Worm (Caenorhabditis elegans) whole organism, L1 larva: ENCODE results near the gene F35D11.1.

Source experiments
- C04F5.9 ChIP-seq: sonication (generic microtip); optimal IDR thresholded peaks from 2 replicates; lab custom pipeline; 2016; ENCODE audit warnings: missing genetic modification characterization, missing compliant biosample characterization
- C16A3.4 ChIP-seq: fragments of 150-350 bp; optimal IDR thresholded peaks from 2 replicates; lab custom pipeline; 2014; ENCODE audit warnings: missing biosample characterization, missing genetic modification characterization
- aly-2 ChIP-seq: fragments of 150-350 bp; optimal IDR thresholded peaks from 2 replicates; lab custom pipeline; 2014; ENCODE audit warnings: missing biosample characterization, missing genetic modification characterization
- blmp-1 ChIP-seq: fragments of 150-350 bp; optimal IDR thresholded peaks from 2 replicates; lab custom pipeline; 2014; ENCODE audit warnings: missing biosample characterization, missing genetic modification characterization
- ces-1 ChIP-seq: fragments of 150-350 bp; optimal IDR thresholded peaks from 2 replicates; lab custom pipeline; 2014; ENCODE audit warnings: missing biosample characterization, missing genetic modification reagents, missing genetic modification characterization
- dpl-1 ChIP-seq, 3 experiments: fragments of 150-350 bp in 2 of 3; sonication (generic microtip) in 1 of 3; optimal IDR thresholded peaks; 2 replicates each; lab custom pipeline; 2014 to 2017; ENCODE audit warnings: missing biosample characterization in 3 of 3, missing genetic modification characterization in 3 of 3, missing genetic modification reagents in 3 of 3
- efl-1 ChIP-seq, 4 experiments: fragments of 150-350 bp; optimal IDR thresholded peaks in 3 of 4; peaks in 1 of 4; 1 replicate in 1 of 4; 2 replicates in 3 of 4; lab custom pipeline; 2014; ENCODE audit warnings: missing biosample characterization in 2 of 4, missing genetic modification characterization in 2 of 4, missing genetic modification reagents in 2 of 4
- elt-2 ChIP-seq: sonication (generic microtip); optimal IDR thresholded peaks from 2 replicates; lab custom pipeline; 2016; ENCODE audit warnings: missing genetic modification characterization, mild to moderate bottlenecking, inconsistent platforms, missing compliant biosample characterization, missing genetic modification reagents
- fkh-10 ChIP-seq: sonication (generic microtip); optimal IDR thresholded peaks from 2 replicates; lab custom pipeline; 2017; ENCODE audit warnings: missing biosample characterization, missing genetic modification reagents, missing genetic modification characterization
- fkh-8 ChIP-seq: sonication (generic microtip); optimal IDR thresholded peaks from 2 replicates; lab custom pipeline; 2016; ENCODE audit warnings: mild to moderate bottlenecking, missing genetic modification characterization, missing compliant biosample characterization
- hlh-17 ChIP-seq: fragments of 200-800 bp; sonication (Bioruptor generic); optimal IDR thresholded peaks from 2 replicates; lab custom pipeline; 2018; ENCODE audit warnings: missing genetic modification characterization, mild to moderate bottlenecking, missing compliant biosample characterization, moderate library complexity, borderline replicate concordance
- hlh-4 ChIP-seq: sonication (generic microtip); optimal IDR thresholded peaks from 2 replicates; lab custom pipeline; 2016; ENCODE audit warnings: mild to moderate bottlenecking, missing genetic modification characterization, missing compliant biosample characterization
- irx-1 ChIP-seq: sonication (generic microtip); optimal IDR thresholded peaks from 2 replicates; lab custom pipeline; 2016; ENCODE audit warnings: missing genetic modification characterization, missing compliant biosample characterization
- lin-14 ChIP-seq: fragments of 200-800 bp; sonication (Bioruptor generic); optimal IDR thresholded peaks from 2 replicates; lab custom pipeline; 2018; ENCODE audit warnings: mild to moderate bottlenecking, missing genetic modification characterization, moderate library complexity, missing compliant biosample characterization
- lin-35 ChIP-seq, 2 experiments: fragments of 150-350 bp; optimal IDR thresholded peaks; 2 replicates each; lab custom pipeline; 2014; ENCODE audit warnings: missing biosample characterization in 2 of 2, missing genetic modification characterization in 2 of 2, missing genetic modification reagents in 2 of 2
- lin-39 ChIP-seq: fragments of 150-350 bp; optimal IDR thresholded peaks from 2 replicates; lab custom pipeline; 2014; ENCODE audit warnings: missing biosample characterization, missing genetic modification reagents, missing genetic modification characterization
- lir-3 ChIP-seq: sonication (generic microtip); optimal IDR thresholded peaks from 2 replicates; lab custom pipeline; 2016; ENCODE audit warnings: mild to moderate bottlenecking, missing genetic modification characterization, moderate library complexity, missing compliant biosample characterization; ENCODE audit not compliant: poor library complexity
- lsy-2 ChIP-seq, 2 experiments: fragments of 150-350 bp; optimal IDR thresholded peaks; 2 replicates each; lab custom pipeline; 2014; ENCODE audit warnings: missing biosample characterization in 2 of 2, missing genetic modification characterization in 2 of 2
- mab-9 ChIP-seq: fragments of 200-800 bp; sonication (Bioruptor generic); IDR thresholded peaks from 2 replicates; pipeline ENCODE4 v1.3.6; 2022; ENCODE audit warnings: missing genetic modification reagents, missing genetic modification characterization, missing compliant biosample characterization
- nhr-20 ChIP-seq: sonication (generic microtip); optimal IDR thresholded peaks from 2 replicates; lab custom pipeline; 2016; ENCODE audit warnings: mild to moderate bottlenecking, missing genetic modification characterization, missing compliant biosample characterization
- nhr-71 ChIP-seq: sonication (generic microtip); optimal IDR thresholded peaks from 2 replicates; lab custom pipeline; 2016; ENCODE audit warnings: mild to moderate bottlenecking, missing genetic modification characterization, moderate library complexity, missing compliant biosample characterization
- nhr-77 ChIP-seq: fragments of 150-350 bp; optimal IDR thresholded peaks from 2 replicates; lab custom pipeline; 2014; ENCODE audit warnings: missing biosample characterization, missing genetic modification characterization
- nhr-85 ChIP-seq: sonication (generic microtip); peaks from one replicate; lab custom pipeline; 2016; ENCODE audit warnings: missing genetic modification characterization, inconsistent platforms, missing compliant biosample characterization
- nhr-90 ChIP-seq: sonication (generic microtip); optimal IDR thresholded peaks from 2 replicates; lab custom pipeline; 2016; ENCODE audit warnings: mild to moderate bottlenecking, missing genetic modification characterization, missing compliant biosample characterization; ENCODE audit not compliant: poor library complexity
- pag-3 ChIP-seq: sonication (generic microtip); optimal IDR thresholded peaks from 2 replicates; lab custom pipeline; 2017; ENCODE audit warnings: missing genetic modification characterization, mild to moderate bottlenecking, missing compliant biosample characterization, antibody characterized with exemption, borderline replicate concordance; ENCODE audit not compliant: insufficient read depth
- pax-3 ChIP-seq: fragments of 200-800 bp; sonication (Bioruptor generic); optimal IDR thresholded peaks from 2 replicates; lab custom pipeline; 2018; ENCODE audit warnings: mild to moderate bottlenecking, missing genetic modification characterization, moderate library complexity, missing compliant biosample characterization
- pqm-1 ChIP-seq: sonication (generic microtip); optimal IDR thresholded peaks from 3 replicates; lab custom pipeline; 2017; ENCODE audit warnings: missing biosample characterization, missing genetic modification characterization
- tbx-2 ChIP-seq: sonication (generic microtip); optimal IDR thresholded peaks from 2 replicates; lab custom pipeline; 2016; ENCODE audit warnings: missing genetic modification characterization, missing compliant biosample characterization
- unc-62 ChIP-seq: fragments of 150-350 bp; optimal IDR thresholded peaks from 2 replicates; lab custom pipeline; 2014; ENCODE audit warnings: missing biosample characterization, missing genetic modification reagents, missing genetic modification characterization
- vab-15 ChIP-seq: sonication (generic microtip); optimal IDR thresholded peaks from 2 replicates; lab custom pipeline; 2017; ENCODE audit warnings: missing genotype, mild to moderate bottlenecking, missing genetic modification characterization, missing compliant biosample characterization
- zag-1 ChIP-seq: fragments of 150-350 bp; optimal IDR thresholded peaks from 2 replicates; lab custom pipeline; 2014; ENCODE audit warnings: missing biosample characterization, missing genetic modification characterization
- zip-4 ChIP-seq: fragments of 200-800 bp; sonication (Bioruptor generic); optimal IDR thresholded peaks from 2 replicates; lab custom pipeline; 2018; ENCODE audit warnings: mild to moderate bottlenecking, missing genetic modification characterization, moderate library complexity, missing compliant biosample characterization

The F35D11.1 gene

DNA sequence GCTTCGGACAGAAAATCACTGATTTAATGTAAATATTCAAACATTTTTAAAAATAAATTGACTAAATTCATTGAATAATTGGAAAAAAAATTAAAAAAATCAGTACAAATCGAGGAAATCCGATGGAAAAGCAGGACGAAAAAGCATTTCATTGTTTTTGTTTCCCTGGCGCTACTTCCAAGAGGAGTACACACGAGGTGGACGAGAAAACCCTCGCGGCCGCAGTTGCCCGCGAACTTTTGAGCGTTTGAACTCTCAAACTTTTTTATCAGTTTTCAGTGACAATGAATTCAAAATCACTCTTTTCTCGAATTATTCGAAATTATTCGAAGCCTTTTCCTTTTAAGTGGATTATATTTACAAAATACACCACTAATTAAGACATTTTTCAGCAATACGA, 23.7 kb upstream of the F35D11.1 start, which contains the start of gene F35D11.4 (continued):
- peak; percentile 91 for TF ChIP-seq nhr-90
- TF ChIP-seq zag-1 (tag; lab: Kevin White, UChicago): no peak
- TF ChIP-seq fkh-8 (tag; lab: Kevin White, UChicago): peak; percentile 74
- peak; percentile 87 for TF ChIP-seq pax-3
- TF ChIP-seq C04F5.9: peak; percentile 89
- TF ChIP-seq unc-62 (GFP tag; lab: Kevin White, UChicago): no peak
- TF ChIP-seq vab-15: no peak
- peak; percentile 87 for TF ChIP-seq lin-14 (GFP tag; lab: Kevin White, UChicago)
- peak; percentile 90 for TF ChIP-seq tbx-2 (tag; lab: Kevin White, UChicago)
- TF ChIP-seq irx-1 (tag; lab: Kevin White, UChicago): peak; percentile 81
- peak; percentile 97 for TF ChIP-seq lir-3
- TF ChIP-seq aly-2 (tag; lab: Kevin White, UChicago): no peak
- no peak for TF ChIP-seq hlh-4 (tag; lab: Kevin White, UChicago)
- TF ChIP-seq zip-4 (GFP tag; lab: Kevin White, UChicago): peak; percentile 34
- TF ChIP-seq, all 84 proteins: peak for 53

DNA sequence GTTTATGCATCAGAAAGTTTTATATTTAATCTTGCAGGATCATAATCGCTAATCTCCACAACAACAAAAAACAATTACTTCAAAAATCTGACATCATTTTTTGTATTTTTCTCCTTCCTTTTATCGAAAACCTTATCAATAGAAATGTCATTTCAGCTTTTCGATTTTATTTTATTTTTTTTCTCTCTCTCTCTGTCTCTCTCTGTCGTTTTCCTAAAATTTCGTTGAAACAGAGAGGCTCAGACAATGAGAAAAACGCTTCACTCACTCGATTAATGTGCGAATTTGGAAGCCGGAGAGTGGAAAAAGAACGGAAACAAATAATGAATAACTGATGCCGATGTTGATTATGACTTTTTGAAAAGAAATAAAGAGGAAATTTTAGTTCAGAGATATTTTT, 22.6 kb upstream of the F35D11.1 start:
- TF ChIP-seq nhr-20 (tag; lab: Kevin White, UChicago) (no peak), lin-14 (GFP tag; lab: Kevin White, UChicago) (peak; percentile 36), lin-35 (GFP tag; optimal IDR thresholded peaks at IDR 0.05; lab: Kevin White, UChicago) (peak in 1 of 2 experiments; percentile 37), elt-2 (tag; lab: Kevin White, UChicago) (peak; percentile 84), mab-9 (GFP tag; lab: Robert Waterston, UW) (no peak), nhr-71 (tag; lab: Kevin White, UChicago) (peak; percentile 17), efl-1 (optimal IDR thresholded peaks at IDR 0.05; lab: Kevin White, UChicago) (peak in 1 of 2 experiments; percentile 9), efl-1 (GFP tag; optimal IDR thresholded peaks at IDR 0.05 in 1 of 2; lab: Kevin White, UChicago) (peak in 1 of 2 experiments; percentile 58)

DNA sequence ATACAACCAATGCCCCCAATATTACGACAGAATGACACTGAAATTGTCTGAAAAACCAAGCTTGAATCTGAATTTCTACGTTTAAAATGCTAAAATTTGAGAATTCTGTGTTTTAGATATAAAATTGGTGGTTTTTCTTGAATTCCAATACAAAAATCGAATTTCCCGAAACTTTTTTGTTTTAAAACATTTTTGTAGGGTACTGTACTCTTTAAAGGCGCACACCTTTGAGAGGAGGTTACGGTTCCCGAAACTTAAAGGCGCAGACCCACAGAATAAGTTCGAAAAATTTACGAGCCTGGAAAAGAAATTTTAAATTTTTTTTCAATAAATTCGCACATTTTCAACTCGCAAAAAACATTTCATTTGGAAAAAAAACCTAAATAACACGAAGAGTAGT, 22.0 kb upstream of the F35D11.1 start:
- TF ChIP-seq nhr-77: no peak
- no peak for TF ChIP-seq pag-3
- TF ChIP-seq nhr-71 (tag; lab: Kevin White, UChicago): no peak
- no peak for TF ChIP-seq efl-1 (optimal IDR thresholded peaks at IDR 0.05; lab: Kevin White, UChicago)
- TF ChIP-seq efl-1 (GFP tag; optimal IDR thresholded peaks at IDR 0.05 in 1 of 2; lab: Kevin White, UChicago): peak in 1 of 2 experiments; percentile 72
- no peak for TF ChIP-seq blmp-1 (tag; lab: Kevin White, UChicago)
- no peak for TF ChIP-seq lir-3
- no peak for TF ChIP-seq lin-39 (tag; lab: Kevin White, UChicago)

DNA sequence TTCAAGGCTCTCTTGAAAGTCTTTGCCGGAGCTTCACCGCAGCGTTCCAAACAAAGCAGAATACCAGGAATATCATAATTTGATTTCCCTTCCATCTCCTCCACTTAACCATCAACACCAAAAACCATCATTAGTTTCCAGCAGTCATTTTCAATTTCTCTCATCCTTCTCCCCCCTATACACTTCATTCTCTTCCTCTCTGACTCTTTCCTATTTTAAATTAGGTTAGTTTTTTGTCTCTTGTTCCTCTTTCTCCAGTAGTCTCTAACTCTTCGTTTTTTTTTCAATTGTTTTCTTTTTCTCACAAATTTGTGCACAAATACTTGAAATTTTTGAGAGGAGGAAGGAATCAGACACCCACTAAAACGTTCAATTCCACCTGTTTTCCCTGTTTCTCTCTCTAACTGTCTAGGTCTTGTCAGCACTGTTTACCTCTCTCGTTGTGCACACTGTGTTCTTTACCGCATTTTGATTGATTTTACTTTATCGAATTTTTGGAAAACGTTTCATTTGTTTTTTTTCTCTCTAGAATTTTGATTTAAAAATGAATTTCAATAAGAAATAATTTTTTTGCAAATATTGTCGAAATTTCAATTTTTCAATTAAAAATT, 19.9 kb upstream of the F35D11.1 start:
- TF ChIP-seq mab-9 (GFP tag; lab: Robert Waterston, UW) (no peak), fkh-10 (peak; percentile 41), efl-1 (optimal IDR thresholded peaks at IDR 0.05; lab: Kevin White, UChicago) (peak in 1 of 2 experiments; percentile 7), efl-1 (GFP tag; optimal IDR thresholded peaks at IDR 0.05 in 1 of 2; lab: Kevin White, UChicago) (no peak), ces-1 (GFP tag; lab: Kevin White, UChicago) (peak; percentile 65), nhr-85 (tag; lab: Kevin White, UChicago) (peak; percentile 31), C16A3.4 (tag; lab: Kevin White, UChicago) (no peak), dpl-1 (GFP tag; optimal IDR thresholded peaks at IDR 0.05; lab: Kevin White, UChicago) (peak in 1 of 3 experiments; percentile 5), lsy-2 (tag; optimal IDR thresholded peaks at IDR 0.05; lab: Kevin White, UChicago) (no peak), unc-62 (GFP tag; lab: Kevin White, UChicago) (no peak), lin-14 (GFP tag; lab: Kevin White, UChicago) (peak; percentile 66), pqm-1 (tag; lab: Kevin White, UChicago) (no peak), hlh-17 (GFP tag; lab: Kevin White, UChicago) (no peak)
